Worm (Caenorhabditis elegans) whole organism, mixed stage, embryonic: ENCODE results near the gene Y55D9A.2.

Experiments used
- M03D4.4 ChIP-seq: sonication (generic microtip); optimal IDR thresholded peaks from 2 replicates; lab custom pipeline; 2017; ENCODE audit warnings: mild to moderate bottlenecking, missing genetic modification characterization, missing compliant biosample characterization
- blmp-1 ChIP-seq: fragments of 150-350 bp; optimal IDR thresholded peaks from 2 replicates; lab custom pipeline; 2014; ENCODE audit warnings: missing biosample characterization, missing genetic modification characterization
- ceh-43 ChIP-seq: fragments of 200-800 bp; sonication (Bioruptor generic); optimal IDR thresholded peaks from 2 replicates; lab custom pipeline; 2018; ENCODE audit warnings: mild to moderate bottlenecking, missing genetic modification characterization, moderate library complexity, missing compliant biosample characterization
- ceh-83 ChIP-seq: fragments of 200-800 bp; sonication (Bioruptor generic); optimal IDR thresholded peaks from 2 replicates; lab custom pipeline; 2018; ENCODE audit warnings: mild to moderate bottlenecking, missing genetic modification characterization, missing compliant biosample characterization
- ces-1 ChIP-seq: fragments of 150-350 bp; optimal IDR thresholded peaks from 2 replicates; lab custom pipeline; 2014; ENCODE audit warnings: missing biosample characterization, missing genetic modification reagents, missing genetic modification characterization
- cnd-1 ChIP-seq: fragments of 200-800 bp; sonication (Bioruptor generic); optimal IDR thresholded peaks from 2 replicates; lab custom pipeline; 2018; ENCODE audit warnings: mild to moderate bottlenecking, missing genetic modification characterization, missing compliant biosample characterization
- drap-1 ChIP-seq: fragments of 200-800 bp; sonication (Bioruptor generic); optimal IDR thresholded peaks from 3 replicates; lab custom pipeline; 2018; ENCODE audit warnings: mild to moderate bottlenecking, missing genetic modification characterization, missing compliant biosample characterization
- elt-1 ChIP-seq: sonication (generic microtip); optimal IDR thresholded peaks from 2 replicates; lab custom pipeline; 2017; ENCODE audit warnings: missing genetic modification characterization, mild to moderate bottlenecking, missing compliant biosample characterization, antibody characterized with exemption, moderate library complexity, borderline replicate concordance; ENCODE audit not compliant: insufficient read depth
- elt-3 ChIP-seq: fragments of 150-350 bp; optimal IDR thresholded peaks from 2 replicates; lab custom pipeline; 2014; ENCODE audit warnings: missing biosample characterization, missing genetic modification characterization
- ham-2 ChIP-seq: fragments of 200-800 bp; sonication (Bioruptor generic); optimal IDR thresholded peaks from 2 replicates; lab custom pipeline; 2018; ENCODE audit warnings: mild to moderate bottlenecking, missing genetic modification characterization, missing compliant biosample characterization
- hlh-1 ChIP-seq: fragments of 150-350 bp; optimal IDR thresholded peaks from 2 replicates; lab custom pipeline; 2014; ENCODE audit warnings: missing biosample characterization, missing genetic modification reagents, missing genetic modification characterization
- lin-13 ChIP-seq: fragments of 150-350 bp; optimal IDR thresholded peaks from 2 replicates; lab custom pipeline; 2014; ENCODE audit warnings: missing biosample characterization, missing genetic modification characterization
- lin-32 ChIP-seq: fragments of 200-800 bp; sonication (Bioruptor generic); optimal IDR thresholded peaks from 2 replicates; lab custom pipeline; 2018; ENCODE audit warnings: mild to moderate bottlenecking, missing genetic modification characterization, missing compliant biosample characterization
- lsy-2 ChIP-seq: fragments of 150-350 bp; optimal IDR thresholded peaks from 2 replicates; lab custom pipeline; 2014; ENCODE audit warnings: missing biosample characterization, missing genetic modification characterization
- mab-5 ChIP-seq: fragments of 150-350 bp; optimal IDR thresholded peaks from 2 replicates; lab custom pipeline; 2014; ENCODE audit warnings: missing biosample characterization, missing genetic modification characterization
- mep-1 ChIP-seq: fragments of 150-350 bp; optimal IDR thresholded peaks from 2 replicates; lab custom pipeline; 2017; ENCODE audit warnings: missing biosample characterization, missing genetic modification reagents, missing genetic modification characterization, inconsistent platforms
- mls-2 ChIP-seq: sonication (generic microtip); optimal IDR thresholded peaks from 2 replicates; lab custom pipeline; 2016; ENCODE audit warnings: mild to moderate bottlenecking, missing genetic modification characterization, moderate library complexity, missing compliant biosample characterization
- nhr-2 ChIP-seq: fragments of 150-350 bp; optimal IDR thresholded peaks from 2 replicates; lab custom pipeline; 2014; ENCODE audit warnings: missing biosample characterization, missing genetic modification characterization
- nhr-237 ChIP-seq: fragments of 150-350 bp; optimal IDR thresholded peaks from 2 replicates; lab custom pipeline; 2014; ENCODE audit warnings: missing biosample characterization, missing genetic modification characterization
- nhr-76 ChIP-seq: sonication (generic microtip); optimal IDR thresholded peaks from 2 replicates; lab custom pipeline; 2017; ENCODE audit warnings: missing biosample characterization, missing genetic modification characterization
- pha-4 ChIP-seq: fragments of 150-350 bp; optimal IDR thresholded peaks from 2 replicates; lab custom pipeline; 2018; ENCODE audit warnings: missing biosample characterization, missing genetic modification reagents, missing genetic modification characterization
- sem-2 ChIP-seq: fragments of 200-800 bp; sonication (Bioruptor generic); optimal IDR thresholded peaks from 2 replicates; lab custom pipeline; 2018; ENCODE audit warnings: mild to moderate bottlenecking, missing genetic modification characterization, missing compliant biosample characterization
- snpc-4 ChIP-seq: fragments of 150-350 bp; optimal IDR thresholded peaks from 2 replicates; lab custom pipeline; 2014; ENCODE audit warnings: missing biosample characterization, missing genetic modification characterization
- sptf-1 ChIP-seq: sonication (generic microtip); optimal IDR thresholded peaks from 2 replicates; lab custom pipeline; 2017; ENCODE audit warnings: mild to moderate bottlenecking, missing genetic modification characterization, moderate library complexity, missing compliant biosample characterization
- tbx-8 ChIP-seq: fragments of 200-800 bp; sonication (Bioruptor generic); optimal IDR thresholded peaks from 2 replicates; lab custom pipeline; 2018; ENCODE audit warnings: mild to moderate bottlenecking, missing genetic modification characterization, moderate library complexity, missing compliant biosample characterization
- unc-120 ChIP-seq: sonication (generic microtip); optimal IDR thresholded peaks from 2 replicates; lab custom pipeline; 2017; ENCODE audit warnings: missing genetic modification characterization, missing compliant biosample characterization; ENCODE audit not compliant: poor library complexity, severe bottlenecking
- unc-39 ChIP-seq: fragments of 150-350 bp; optimal IDR thresholded peaks from 2 replicates; lab custom pipeline; 2014; ENCODE audit warnings: missing biosample characterization, missing genetic modification characterization
- zip-8 ChIP-seq: fragments of 150-350 bp; optimal IDR thresholded peaks from 2 replicates; lab custom pipeline; 2014; ENCODE audit warnings: missing biosample characterization, missing genetic modification characterization
- ztf-11 ChIP-seq: fragments of 150-350 bp; optimal IDR thresholded peaks from 2 replicates; lab custom pipeline; 2014; ENCODE audit warnings: missing biosample characterization, missing genetic modification characterization

Gene Y55D9A.2

ce11 chrIV:12570546-12570945 lies 34.7 kb downstream of the Y55D9A.2 start:
- TF ChIP-seq blmp-1 (tag; lab: Kevin White, UChicago) (no peak), mab-5 (tag; lab: Kevin White, UChicago) (no peak), lin-32 (GFP tag; lab: Kevin White, UChicago) (no peak), snpc-4 (no peak), unc-120 (no peak)
- TF ChIP-seq, all 35 proteins: peak for 0

- no peak for TF ChIP-seq zip-8 (tag; lab: Kevin White, UChicago)
- peak; percentile 27 for TF ChIP-seq sptf-1 (tag; lab: Kevin White, UChicago)
- TF ChIP-seq ham-2 (GFP tag; lab: Kevin White, UChicago) = peak; percentile 26
- TF ChIP-seq nhr-76 (tag; lab: Kevin White, UChicago) = no peak
- TF ChIP-seq elt-1 (tag; lab: Kevin White, UChicago) = no peak
- TF ChIP-seq ces-1 (GFP tag; lab: Kevin White, UChicago) = no peak
- no peak for TF ChIP-seq M03D4.4 (tag; lab: Kevin White, UChicago)
- TF ChIP-seq ztf-11 = no peak
- TF ChIP-seq pha-4 (tag; lab: Kevin White, UChicago) = peak; percentile 8
- TF ChIP-seq unc-120 = no peak
- TF ChIP-seq nhr-2 (tag; lab: Kevin White, UChicago) = no peak
- TF ChIP-seq cnd-1 (tag; lab: Kevin White, UChicago) = peak; percentile 68
- peak; percentile 31 for TF ChIP-seq hlh-1 (tag; lab: Kevin White, UChicago)
- TF ChIP-seq ceh-83 (GFP tag; lab: Kevin White, UChicago) = no peak
- TF ChIP-seq mls-2 = no peak
- no peak for TF ChIP-seq elt-3 (tag; lab: Kevin White, UChicago)
- no peak for TF ChIP-seq lin-13 (tag; lab: Kevin White, UChicago)
- no peak for TF ChIP-seq blmp-1 (tag; lab: Kevin White, UChicago)
- no peak for TF ChIP-seq unc-39
- peak; percentile 69 for TF ChIP-seq lin-32 (GFP tag; lab: Kevin White, UChicago)
- no peak for TF ChIP-seq mab-5 (tag; lab: Kevin White, UChicago)
- TF ChIP-seq nhr-237 (tag; lab: Kevin White, UChicago) = no peak
These were observed 37.9 kb downstream of the Y55D9A.2 start, which contains the start of the genes hsb-1 and let-99 for ce11 chrIV:12567176-12567892. Gene hsb-1, minus strand, starts transcription at chrIV:12567226. Gene let-99, plus strand, starts transcription at chrIV:12567842.

- TF ChIP-seq ces-1 (GFP tag; lab: Kevin White, UChicago) = peak; percentile 61
- TF ChIP-seq sem-2 (GFP tag; lab: Kevin White, UChicago) = no peak
- no peak for TF ChIP-seq M03D4.4 (tag; lab: Kevin White, UChicago)
These were observed 39.2 kb downstream of the Y55D9A.2 start, which contains the start of gene eak-7 for ce11 chrIV:12565933-12566540. Gene eak-7, minus strand, starts transcription at chrIV:12565983.

ce11 chrIV:12560568-12560967 lies 44.7 kb downstream of the Y55D9A.2 start, which contains the start of gene snb-7:
Gene snb-7, plus strand, starts transcription at chrIV:12560868.
- TF ChIP-seq blmp-1 (tag; lab: Kevin White, UChicago) = no peak
- no peak for TF ChIP-seq M03D4.4 (tag; lab: Kevin White, UChicago)
- TF ChIP-seq lin-32 (GFP tag; lab: Kevin White, UChicago) = no peak
- no peak for TF ChIP-seq drap-1 (GFP tag; lab: Kevin White, UChicago)
- TF ChIP-seq nhr-76 (tag; lab: Kevin White, UChicago) = no peak
- no peak for TF ChIP-seq mep-1 (tag; lab: Kevin White, UChicago)

- TF ChIP-seq tbx-8 (GFP tag; lab: Kevin White, UChicago) = no peak
- TF ChIP-seq zip-8 (tag; lab: Kevin White, UChicago) = no peak
- no peak for TF ChIP-seq drap-1 (GFP tag; lab: Kevin White, UChicago)
- peak; percentile 45 for TF ChIP-seq nhr-237 (tag; lab: Kevin White, UChicago)
- no peak for TF ChIP-seq ztf-11
- TF ChIP-seq pha-4 (tag; lab: Kevin White, UChicago) = peak; percentile 15
- no peak for TF ChIP-seq lin-32 (GFP tag; lab: Kevin White, UChicago)
- TF ChIP-seq lsy-2 (tag; lab: Kevin White, UChicago) = peak; percentile 64
- peak; percentile 0 for TF ChIP-seq hlh-1 (tag; lab: Kevin White, UChicago)
- TF ChIP-seq mls-2 = no peak
- no peak for TF ChIP-seq sem-2 (GFP tag; lab: Kevin White, UChicago)
- TF ChIP-seq mab-5 (tag; lab: Kevin White, UChicago) = no peak
- TF ChIP-seq ceh-43 (GFP tag; lab: Kevin White, UChicago) = no peak
- peak; percentile 53 for TF ChIP-seq ces-1 (GFP tag; lab: Kevin White, UChicago)
These were observed 46.2 kb downstream of the Y55D9A.2 start, which contains the start of the genes ZK795.2 and ZK795.3 for ce11 chrIV:12558925-12559450. Gene ZK795.2, minus strand, starts transcription at chrIV:12558975. Gene ZK795.3, plus strand, starts transcription at chrIV:12559365.
